Fruit fly (Drosophila melanogaster) whole organism, embryonic: ENCODE data around the gene CG34305.

ENCODE experiments used
- CG10147 ChIP-seq: fragments of 200-800 bp; sonication (Bioruptor generic); optimal IDR thresholded peaks from 2 replicates; lab custom pipeline; 2019; ENCODE audit warnings: missing biosample characterization, mild to moderate bottlenecking, missing genetic modification characterization, moderate library complexity
- Meics ChIP-seq: fragments of 200-800 bp; sonication (Bioruptor generic); optimal IDR thresholded peaks from 2 replicates; lab custom pipeline; 2017; ENCODE audit warnings: missing biosample characterization, mild to moderate bottlenecking, missing genetic modification characterization
- Xrp1 ChIP-seq: fragments of 200-800 bp; sonication (Bioruptor generic); IDR thresholded peaks from 2 replicates; pipeline ENCODE4 v1.3.6; 2022; ENCODE audit warnings: missing biosample characterization, missing genetic modification characterization
- YL-1 ChIP-seq: fragments of 200-800 bp; sonication (Bioruptor generic); optimal IDR thresholded peaks from 3 replicates; lab custom pipeline; 2017; ENCODE audit warnings: missing biosample characterization, mild to moderate bottlenecking, missing genetic modification characterization
- chif ChIP-seq, 2 experiments: fragments of 200-800 bp; sonication (Bioruptor generic); optimal IDR thresholded peaks; 3 replicates each; lab custom pipeline; 2016; ENCODE audit warnings: missing biosample characterization in 2 of 2, missing genetic modification characterization in 2 of 2
- gt ChIP-seq: fragments of 200-800 bp; sonication (Bioruptor generic); IDR thresholded peaks from 2 replicates; pipeline ENCODE4 v1.3.6; 2022; ENCODE audit warnings: missing biosample characterization, missing genetic modification characterization
- jumu ChIP-seq: fragments of 200-800 bp; sonication (Bioruptor generic); optimal IDR thresholded peaks from 3 replicates; lab custom pipeline; 2016; ENCODE audit warnings: missing biosample characterization, missing genetic modification characterization

DNA sequence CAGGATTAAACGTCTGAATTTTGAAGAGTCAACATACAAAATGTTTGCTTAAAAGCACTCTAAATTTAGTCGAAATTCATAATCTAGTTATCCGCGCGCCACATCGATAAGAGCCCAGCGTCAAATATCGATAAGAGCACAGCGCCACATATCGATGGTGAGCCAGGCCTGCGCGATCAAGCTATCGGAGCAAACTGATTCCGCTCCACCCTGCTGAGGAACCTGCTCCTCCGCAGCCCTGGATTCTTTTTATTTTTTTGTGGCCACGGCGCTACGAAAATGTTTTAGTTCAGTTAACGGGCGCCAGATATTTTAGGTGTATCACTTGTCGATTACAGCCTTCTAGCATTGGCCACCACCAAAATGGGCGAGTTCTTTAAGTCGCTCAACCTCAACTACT lies 22.2 kb downstream of the CG34305 start:
- TF ChIP-seq chif (GFP tag; optimal IDR thresholded peaks at IDR 0.05; lab: Kevin White, UChicago), result peak; percentile 7 to 17
- peak; percentile 7; the same call in 1 of the 2 replicates for TF ChIP-seq Xrp1
- peak; percentile 87 for TF ChIP-seq YL-1 (GFP tag; lab: Kevin White, UChicago)
- TF ChIP-seq gt (GFP tag; lab: Robert Waterston, UW), result no peak
- TF ChIP-seq jumu (GFP tag; lab: Kevin White, UChicago), result peak; percentile 40
- no peak for TF ChIP-seq CG10147 (GFP tag; lab: Kevin White, UChicago)
- no peak for TF ChIP-seq Meics (GFP tag; lab: Kevin White, UChicago)
